Fruit fly (Drosophila melanogaster) whole organism, prepupa: ENCODE data around the gene CG4743.

Experiments used
- Blimp-1 ChIP-seq: fragments of 200-800 bp; sonication (Bioruptor generic); optimal IDR thresholded peaks from 3 replicates; lab custom pipeline; 2017; ENCODE audit warnings: missing biosample characterization, missing genetic modification characterization, mild to moderate bottlenecking, moderate library complexity, missing genetic modification reagents
- CG10669 ChIP-seq: fragments of 200-800 bp; sonication (Bioruptor generic); optimal IDR thresholded peaks from 3 replicates; lab custom pipeline; 2018; ENCODE audit warnings: missing biosample characterization, mild to moderate bottlenecking, missing genetic modification characterization, moderate library complexity
- CG11762 ChIP-seq: fragments of 200-800 bp; sonication (Bioruptor generic); optimal IDR thresholded peaks from 3 replicates; lab custom pipeline; 2016; ENCODE audit warnings: missing biosample characterization, missing genetic modification characterization; ENCODE audit not compliant: insufficient read depth
- CG11902 ChIP-seq: fragments of 200-800 bp; sonication (Bioruptor generic); optimal IDR thresholded peaks from 3 replicates; lab custom pipeline; 2016; ENCODE audit warnings: missing biosample characterization, missing genetic modification characterization
- CG15336 ChIP-seq: fragments of 200-800 bp; sonication (Bioruptor generic); IDR thresholded peaks from 2 replicates; pipeline ENCODE4 v1.3.6; 2022; ENCODE audit warnings: missing biosample characterization, missing genetic modification characterization
- CG1621 ChIP-seq: fragments of 200-800 bp; sonication (Bioruptor generic); optimal IDR thresholded peaks from 3 replicates; lab custom pipeline; 2018; ENCODE audit warnings: missing biosample characterization, mild to moderate bottlenecking, missing genetic modification characterization
- CG3032 ChIP-seq: fragments of 200-800 bp; optimal IDR thresholded peaks from 2 replicates; lab custom pipeline; 2019; ENCODE audit warnings: missing biosample characterization, mild to moderate bottlenecking, missing genetic modification characterization, moderate library complexity
- CG31627 ChIP-seq: fragments of 200-800 bp; sonication (Bioruptor generic); optimal IDR thresholded peaks from 3 replicates; lab custom pipeline; 2016; ENCODE audit warnings: missing biosample characterization, missing genetic modification characterization
- CG34406 ChIP-seq: fragments of 200-800 bp; sonication (Bioruptor generic); optimal IDR thresholded peaks from 3 replicates; lab custom pipeline; 2016; ENCODE audit warnings: missing biosample characterization, missing genetic modification characterization
- CG3919 ChIP-seq: fragments of 200-800 bp; sonication (Bioruptor generic); optimal IDR thresholded peaks from 3 replicates; lab custom pipeline; 2016; ENCODE audit warnings: missing biosample characterization, missing genetic modification characterization
- CG4318 ChIP-seq: fragments of 200-800 bp; sonication (Bioruptor generic); optimal IDR thresholded peaks from 3 replicates; lab custom pipeline; 2017; ENCODE audit warnings: missing biosample characterization, mild to moderate bottlenecking, missing genetic modification characterization
- CG6163 ChIP-seq: fragments of 200-800 bp; sonication (Bioruptor generic); IDR thresholded peaks from 3 replicates; pipeline ENCODE4 v1.3.6; 2022; ENCODE audit warnings: missing biosample characterization, missing genetic modification characterization
- CG6792 ChIP-seq: fragments of 200-800 bp; sonication (Bioruptor generic); optimal IDR thresholded peaks from 3 replicates; lab custom pipeline; 2016; ENCODE audit warnings: missing biosample characterization, missing genetic modification characterization
- CG6808 ChIP-seq: fragments of 200-800 bp; sonication (Bioruptor generic); optimal IDR thresholded peaks from 3 replicates; lab custom pipeline; 2017; ENCODE audit warnings: missing biosample characterization, missing genetic modification characterization, mild to moderate bottlenecking, moderate library complexity, missing genetic modification reagents
- CG6854 ChIP-seq: fragments of 200-800 bp; sonication (Bioruptor generic); optimal IDR thresholded peaks from 2 replicates; lab custom pipeline; 2017; ENCODE audit warnings: missing biosample characterization, mild to moderate bottlenecking, missing genetic modification characterization
- CG7368 ChIP-seq: fragments of 200-800 bp; sonication (Bioruptor generic); optimal IDR thresholded peaks from 3 replicates; lab custom pipeline; 2016; ENCODE audit warnings: missing biosample characterization, missing genetic modification characterization
- CG8119 ChIP-seq: fragments of 200-800 bp; sonication (Bioruptor generic); IDR thresholded peaks from 3 replicates; pipeline ENCODE4 v1.3.6; 2022; ENCODE audit warnings: missing biosample characterization, missing genetic modification characterization
- CG8319 ChIP-seq: fragments of 200-800 bp; sonication (Bioruptor generic); optimal IDR thresholded peaks from 3 replicates; lab custom pipeline; 2016; ENCODE audit warnings: missing biosample characterization, missing genetic modification characterization
- CG8632 ChIP-seq: fragments of 200-800 bp; sonication (Bioruptor generic); optimal IDR thresholded peaks from 3 replicates; lab custom pipeline; 2016; ENCODE audit warnings: missing biosample characterization, missing genetic modification characterization
- CG9139 ChIP-seq: fragments of 200-800 bp; sonication (Bioruptor generic); optimal IDR thresholded peaks from 3 replicates; lab custom pipeline; 2017; ENCODE audit warnings: missing biosample characterization, mild to moderate bottlenecking, missing genetic modification characterization
- Eip75B ChIP-seq: fragments of 200-800 bp; sonication (Bioruptor generic); optimal IDR thresholded peaks from 3 replicates; lab custom pipeline; 2016; ENCODE audit warnings: missing biosample characterization, missing genetic modification characterization
- Eip78C ChIP-seq: fragments of 200-800 bp; sonication (Bioruptor generic); peaks from one replicate; lab custom pipeline; 2016; ENCODE audit warnings: missing biosample characterization, missing genetic modification characterization
- Eip93F ChIP-seq: fragments of 200-800 bp; sonication (Bioruptor generic); optimal IDR thresholded peaks from 2 replicates; lab custom pipeline; 2016; ENCODE audit warnings: missing biosample characterization, mild to moderate bottlenecking, missing genetic modification characterization
- Ets21C ChIP-seq: fragments of 200-800 bp; sonication (Bioruptor generic); optimal IDR thresholded peaks from 3 replicates; lab custom pipeline; 2016; ENCODE audit warnings: missing biosample characterization, missing genetic modification characterization
- Ets96B ChIP-seq: fragments of 200-800 bp; optimal IDR thresholded peaks from 2 replicates; lab custom pipeline; 2019; ENCODE audit warnings: missing biosample characterization, mild to moderate bottlenecking, missing genetic modification characterization, moderate library complexity
- Hr4 ChIP-seq: fragments of 200-800 bp; sonication (Bioruptor generic); optimal IDR thresholded peaks from 3 replicates; lab custom pipeline; 2016; ENCODE audit warnings: missing biosample characterization, missing genetic modification characterization
- Lpt ChIP-seq: fragments of 200-800 bp; sonication (Bioruptor generic); optimal IDR thresholded peaks from 3 replicates; lab custom pipeline; 2016; ENCODE audit warnings: missing biosample characterization, missing genetic modification characterization
- Met ChIP-seq: fragments of 200-800 bp; sonication (Bioruptor generic); optimal IDR thresholded peaks from 3 replicates; lab custom pipeline; 2016; ENCODE audit warnings: missing biosample characterization, missing genetic modification characterization
- OdsH ChIP-seq: fragments of 200-800 bp; sonication (Bioruptor generic); optimal IDR thresholded peaks from 3 replicates; lab custom pipeline; 2016; ENCODE audit warnings: missing biosample characterization, missing genetic modification characterization
- Smox ChIP-seq: fragments of 200-800 bp; sonication (Bioruptor generic); optimal IDR thresholded peaks from 3 replicates; lab custom pipeline; 2016; ENCODE audit warnings: missing biosample characterization, missing genetic modification characterization
- Sox102F ChIP-seq: fragments of 200-800 bp; sonication (Bioruptor generic); optimal IDR thresholded peaks from 2 replicates; lab custom pipeline; 2016; ENCODE audit warnings: missing biosample characterization, mild to moderate bottlenecking, missing genetic modification characterization
- Sox14 ChIP-seq: fragments of 200-800 bp; sonication (Bioruptor generic); optimal IDR thresholded peaks from 3 replicates; lab custom pipeline; 2016; ENCODE audit warnings: missing biosample characterization, missing genetic modification characterization
- Sox15 ChIP-seq: fragments of 200-800 bp; sonication (Bioruptor generic); optimal IDR thresholded peaks from 3 replicates; lab custom pipeline; 2016; ENCODE audit warnings: missing biosample characterization, missing genetic modification characterization
- achi ChIP-seq: fragments of 200-800 bp; sonication (Bioruptor generic); optimal IDR thresholded peaks from 3 replicates; lab custom pipeline; 2016; ENCODE audit warnings: missing biosample characterization, missing genetic modification characterization
- dac ChIP-seq: fragments of 200-800 bp; sonication (Bioruptor generic); optimal IDR thresholded peaks from 2 replicates; lab custom pipeline; 2017; ENCODE audit warnings: missing biosample characterization, mild to moderate bottlenecking, missing genetic modification characterization
- dsx ChIP-seq: fragments of 200-800 bp; optimal IDR thresholded peaks from 3 replicates; lab custom pipeline; 2019; ENCODE audit warnings: missing biosample characterization, mild to moderate bottlenecking, missing genetic modification characterization, moderate library complexity; ENCODE audit not compliant: poor library complexity, severe bottlenecking
- eg ChIP-seq: fragments of 200-800 bp; sonication (Bioruptor generic); IDR thresholded peaks from 3 replicates; pipeline ENCODE4 v1.3.6; 2022; ENCODE audit warnings: missing biosample characterization, missing genetic modification characterization
- esn ChIP-seq: fragments of 200-800 bp; sonication (Bioruptor generic); optimal IDR thresholded peaks from 2 replicates; lab custom pipeline; 2016; ENCODE audit warnings: missing biosample characterization, mild to moderate bottlenecking, missing genetic modification characterization, moderate library complexity
- fd59A ChIP-seq: fragments of 200-800 bp; sonication (Bioruptor generic); optimal IDR thresholded peaks from 2 replicates; lab custom pipeline; 2017; ENCODE audit warnings: missing biosample characterization, mild to moderate bottlenecking, missing genetic modification characterization, missing genetic modification reagents
- fd85E ChIP-seq: fragments of 200-800 bp; sonication (Bioruptor generic); optimal IDR thresholded peaks from 3 replicates; lab custom pipeline; 2016; ENCODE audit warnings: missing biosample characterization, missing genetic modification characterization
- fkh ChIP-seq: fragments of 200-800 bp; sonication (Bioruptor generic); optimal IDR thresholded peaks from 3 replicates; lab custom pipeline; 2017; ENCODE audit warnings: missing biosample characterization, mild to moderate bottlenecking, missing genetic modification characterization, moderate library complexity
- lz ChIP-seq: fragments of 200-800 bp; sonication (Bioruptor generic); optimal IDR thresholded peaks from 3 replicates; lab custom pipeline; 2016; ENCODE audit warnings: missing biosample characterization, missing genetic modification characterization
- pdm3 ChIP-seq: fragments of 200-800 bp; sonication (Bioruptor generic); optimal IDR thresholded peaks from 3 replicates; lab custom pipeline; 2016; ENCODE audit warnings: missing biosample characterization, missing genetic modification characterization
- salr ChIP-seq, 2 experiments: fragments of 200-800 bp; sonication (Bioruptor generic); optimal IDR thresholded peaks; 3 replicates each; lab custom pipeline; 2016 to 2018; ENCODE audit warnings: missing biosample characterization in 2 of 2, missing genetic modification characterization in 2 of 2, mild to moderate bottlenecking in 1 of 2
- spab ChIP-seq: fragments of 200-800 bp; sonication (Bioruptor generic); optimal IDR thresholded peaks from 2 replicates; lab custom pipeline; 2017; ENCODE audit warnings: missing biosample characterization, mild to moderate bottlenecking, missing genetic modification characterization, missing genetic modification reagents
- ss ChIP-seq, 2 experiments: fragments of 200-800 bp; sonication (Bioruptor generic); optimal IDR thresholded peaks; 2 replicates in 1 of 2; 3 replicates in 1 of 2; lab custom pipeline; 2017 to 2018; ENCODE audit warnings: mild to moderate bottlenecking in 2 of 2, missing biosample characterization in 2 of 2, missing genetic modification characterization in 2 of 2, moderate library complexity in 1 of 2
- topi ChIP-seq: fragments of 200-800 bp; sonication (Bioruptor generic); optimal IDR thresholded peaks from 3 replicates; lab custom pipeline; 2016; ENCODE audit warnings: missing biosample characterization, missing genetic modification characterization

Gene CG4743

DNA sequence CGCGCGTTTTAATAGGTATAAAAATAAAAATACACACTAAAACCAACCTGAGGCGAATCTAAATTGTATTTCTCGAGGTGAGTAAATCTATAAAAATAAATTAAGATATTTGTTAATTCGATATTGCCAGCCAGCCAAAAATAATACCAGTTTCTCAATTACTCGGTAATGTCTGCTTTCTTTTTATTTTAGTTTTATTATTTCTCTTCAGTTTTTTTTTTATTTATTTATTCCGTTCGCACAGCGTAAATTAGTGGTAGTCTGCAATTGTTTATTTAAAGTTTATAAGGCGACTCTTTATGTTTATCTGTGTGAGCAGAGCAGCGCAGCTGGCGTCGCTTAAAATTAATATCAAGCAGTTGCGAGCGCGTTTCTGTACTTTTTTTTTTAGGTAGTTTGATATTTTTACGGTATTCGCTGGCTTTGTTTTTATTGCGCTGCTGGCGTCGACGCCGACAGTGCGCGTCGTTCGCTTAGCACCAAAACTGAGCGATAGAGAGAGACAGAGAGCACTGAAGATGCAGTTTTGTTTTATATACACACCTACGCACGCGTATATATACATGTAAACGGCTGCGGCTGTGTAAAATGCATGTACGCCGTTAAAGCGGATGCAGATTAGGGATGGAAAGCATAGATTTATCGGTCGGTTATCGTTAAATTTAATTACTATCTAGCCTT is 32.6 kb downstream of the CG4743 start (continued):
- TF ChIP-seq CG11902 (no peak), CG6854 (peak; percentile 15), Eip78C (GFP tag; lab: Kevin White, UChicago) (peak; percentile 71), Sox14 (GFP tag; lab: Kevin White, UChicago) (peak; percentile 43), fkh (GFP tag; lab: Kevin White, UChicago) (peak; percentile 72), CG1621 (tag; lab: Kevin White, UChicago) (peak; percentile 83), Eip75B (no peak), CG11762 (GFP tag; lab: Kevin White, UChicago) (no peak), fd59A (GFP tag; lab: Kevin White, UChicago) (peak; percentile 21), CG10669 (GFP tag; lab: Kevin White, UChicago) (peak; percentile 41), dac (GFP tag; lab: Kevin White, UChicago) (peak; percentile 62), Hr4 (GFP tag; lab: Kevin White, UChicago) (peak; percentile 33), CG8119 (GFP tag; lab: Robert Waterston, UW) (peak; percentile 78), OdsH (GFP tag; lab: Kevin White, UChicago) (peak; percentile 26), CG6163 (GFP tag; lab: Robert Waterston, UW) (peak; percentile 83), Smox (no peak), dsx (peak; percentile 81), eg (GFP tag; lab: Robert Waterston, UW) (peak; percentile 78; the same call in 2 of the 3 replicates), CG31627 (GFP tag; lab: Kevin White, UChicago) (no peak), CG3032 (tag; lab: Kevin White, UChicago) (peak; percentile 64), Eip93F (GFP tag; lab: Kevin White, UChicago) (no peak), fd85E (no peak), CG7368 (GFP tag; lab: Kevin White, UChicago) (peak; percentile 22), CG8632 (GFP tag; lab: Kevin White, UChicago) (no peak), Ets21C (GFP tag; lab: Kevin White, UChicago) (no peak), Ets96B (peak; percentile 66), topi (GFP tag; lab: Kevin White, UChicago) (peak; percentile 49), spab (peak; percentile 38), CG9139 (GFP tag; lab: Kevin White, UChicago) (peak; percentile 53), CG6808 (GFP tag; lab: Kevin White, UChicago) (peak; percentile 44), Sox102F (peak; percentile 28), CG3919 (GFP tag; lab: Kevin White, UChicago) (peak; percentile 39)

DNA sequence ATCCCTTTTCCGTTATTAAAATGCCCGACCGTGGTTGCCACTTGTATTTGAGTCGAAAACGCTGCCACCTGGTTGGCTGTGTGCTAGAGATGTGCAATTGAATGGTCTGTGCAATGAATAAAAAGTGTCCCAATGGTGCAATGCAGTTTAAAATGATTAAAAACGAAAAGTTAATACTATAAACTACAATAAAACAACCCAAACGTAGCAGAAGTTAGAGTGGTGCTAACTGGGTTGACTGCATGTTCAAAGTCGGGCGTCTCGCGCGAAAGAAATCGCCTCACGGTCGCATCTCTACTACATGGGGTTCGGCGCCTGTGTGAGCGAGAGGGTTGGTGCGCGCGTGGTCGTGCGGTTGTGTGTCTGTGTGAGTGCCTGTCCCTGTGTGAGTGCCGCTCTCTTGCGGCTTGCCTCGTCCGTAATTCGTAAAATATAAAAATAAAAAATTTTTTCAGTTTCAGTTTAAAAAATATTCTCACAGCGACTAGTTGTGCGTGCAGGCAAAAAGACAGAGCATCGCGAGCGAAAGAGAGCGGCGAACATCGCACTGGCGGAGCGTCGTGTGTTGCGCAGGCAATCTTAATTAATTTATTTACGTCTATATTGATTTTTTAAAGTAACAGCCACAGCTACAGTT is 33.4 kb downstream of the CG4743 start:
- TF ChIP-seq pdm3 (GFP tag; lab: Kevin White, UChicago) (peak; percentile 88), ss (GFP tag; optimal IDR thresholded peaks at IDR 0.05; lab: Kevin White, UChicago) (peak; percentile 54 to 74), Eip78C (GFP tag; lab: Kevin White, UChicago) (peak; percentile 93), CG15336 (GFP tag; lab: Robert Waterston, UW) (peak; percentile 71), Ets96B (peak; percentile 78), CG31627 (GFP tag; lab: Kevin White, UChicago) (peak; percentile 96), Sox14 (GFP tag; lab: Kevin White, UChicago) (peak; percentile 90), esn (GFP tag; lab: Kevin White, UChicago) (peak; percentile 92), achi (GFP tag; lab: Kevin White, UChicago) (peak; percentile 81), CG8319 (GFP tag; lab: Kevin White, UChicago) (peak; percentile 80), lz (GFP tag; lab: Kevin White, UChicago) (peak; percentile 93), CG34406 (GFP tag; lab: Kevin White, UChicago) (peak; percentile 73), Lpt (GFP tag; lab: Kevin White, UChicago) (peak; percentile 39), Met (GFP tag; lab: Kevin White, UChicago) (peak; percentile 90), Sox102F (peak; percentile 74), Smox (peak; percentile 86), CG11762 (GFP tag; lab: Kevin White, UChicago) (peak; percentile 74), CG4318 (GFP tag; lab: Kevin White, UChicago) (peak; percentile 75), eg (GFP tag; lab: Robert Waterston, UW) (peak; percentile 82), Blimp-1 (peak; percentile 68), CG9139 (GFP tag; lab: Kevin White, UChicago) (peak; percentile 18), CG6808 (GFP tag; lab: Kevin White, UChicago) (peak; percentile 65), CG8632 (GFP tag; lab: Kevin White, UChicago) (peak; percentile 82), CG6854 (peak; percentile 74), Sox15 (GFP tag; lab: Kevin White, UChicago) (peak; percentile 89), salr (GFP tag; optimal IDR thresholded peaks at IDR 0.05; lab: Kevin White, UChicago) (peak; percentile 58 to 76), CG6792 (peak; percentile 85)
